Fruit fly (Drosophila melanogaster): Measurements from ENCODE around the gene CG31370.
A peak's percentile ranks its signal among the peaks of the same experiment; 100 is the strongest.

The CG31370 gene

dm6 chr3R:25335065-25335464, 32.8 kb downstream of the CG31370 start, which contains the start of the genes CG10669 and CG11902 (continued):
- TF ChIP-seq scrt (GFP tag; optimal IDR thresholded peaks at IDR 0.05) (peak; percentile 23), TFAM (GFP tag; optimal IDR thresholded peaks at IDR 0.05) (no peak), pzg (GFP tag; optimal IDR thresholded peaks at IDR 0.05) (peak; percentile 40), Ada2b (GFP tag; IDR thresholded peaks at IDR 0.05) (no peak), bigmax (GFP tag; optimal IDR thresholded peaks at IDR 0.05) (peak; percentile 3), CTCF (GFP tag; optimal IDR thresholded peaks at IDR 0.05) (no peak), ara (GFP tag; IDR thresholded peaks at IDR 0.05) (no peak), CG15269 (tag; optimal IDR thresholded peaks at IDR 0.05) (no peak), gfzf (GFP tag; optimal IDR thresholded peaks at IDR 0.05) (peak; percentile 47), Asciz (GFP tag; optimal IDR thresholded peaks at IDR 0.05) (no peak), YL-1 (GFP tag; optimal IDR thresholded peaks at IDR 0.05) (peak; percentile 8), CG1529 (GFP tag; optimal IDR thresholded peaks at IDR 0.05) (no peak), Dp (GFP tag; optimal IDR thresholded peaks at IDR 0.05) (peak; percentile 3), kah (GFP tag; optimal IDR thresholded peaks at IDR 0.05) (peak; percentile 14), MBD-R2 (GFP tag; IDR thresholded peaks at IDR 0.05) (peak; percentile 97), Bgb (GFP tag; IDR thresholded peaks at IDR 0.05; ENCODE audit: partially characterized antibody) (no peak), CG6854 (GFP tag; optimal IDR thresholded peaks at IDR 0.05) (no peak), Elba2 (GFP tag; optimal IDR thresholded peaks at IDR 0.05) (peak; percentile 18), vfl (GFP tag; optimal IDR thresholded peaks at IDR 0.05) (no peak), ci (GFP tag; IDR thresholded peaks at IDR 0.05) (0 out of 3 replicates have a peak, but pooled peaks have one; percentile 9), CG12299 (tag; optimal IDR thresholded peaks at IDR 0.05) (no peak), CG6791 (GFP tag; IDR thresholded peaks at IDR 0.05; ENCODE audit: partially characterized antibody) (0 out of 3 replicates have a peak, but pooled peaks have one; percentile 23), salm (tag; optimal IDR thresholded peaks at IDR 0.05) (no peak), Poxn (GFP tag; IDR thresholded peaks at IDR 0.05) (no peak), MESR4 (GFP tag; optimal IDR thresholded peaks at IDR 0.05) (peak; percentile 39), inv (GFP tag; IDR thresholded peaks at IDR 0.05; ENCODE audit: partially characterized antibody) (no peak), Sin3A (optimal IDR thresholded peaks at IDR 0.05) (peak; percentile 3), unc-4 (GFP tag; IDR thresholded peaks at IDR 0.05; ENCODE audit: partially characterized antibody) (0 out of 2 replicates have a peak, but pooled peaks have one; percentile 14), CG17361 (GFP tag; IDR thresholded peaks at IDR 0.05) (no peak), sna (GFP tag; IDR thresholded peaks at IDR 0.05; ENCODE audit: partially characterized antibody) (peak; percentile 41; the same call in 1 of the 2 replicates), CG2678 (tag; optimal IDR thresholded peaks at IDR 0.05) (no peak), Bdp1 (GFP tag; optimal IDR thresholded peaks at IDR 0.05) (no peak), chinmo (GFP tag; IDR thresholded peaks at IDR 0.05; ENCODE audit: partially characterized antibody) (peak; percentile 50; the same call in 1 of the 4 replicates), CG14667 (GFP tag; IDR thresholded peaks at IDR 0.05) (no peak), CG13287 (GFP tag; IDR thresholded peaks at IDR 0.05; ENCODE audit: partially characterized antibody) (peak; percentile 26; the same call in 1 of the 2 replicates), CG10267 (tag; optimal IDR thresholded peaks at IDR 0.05) (peak; percentile 91), CG10321 (GFP tag; IDR thresholded peaks at IDR 0.05) (no peak)

DNA sequence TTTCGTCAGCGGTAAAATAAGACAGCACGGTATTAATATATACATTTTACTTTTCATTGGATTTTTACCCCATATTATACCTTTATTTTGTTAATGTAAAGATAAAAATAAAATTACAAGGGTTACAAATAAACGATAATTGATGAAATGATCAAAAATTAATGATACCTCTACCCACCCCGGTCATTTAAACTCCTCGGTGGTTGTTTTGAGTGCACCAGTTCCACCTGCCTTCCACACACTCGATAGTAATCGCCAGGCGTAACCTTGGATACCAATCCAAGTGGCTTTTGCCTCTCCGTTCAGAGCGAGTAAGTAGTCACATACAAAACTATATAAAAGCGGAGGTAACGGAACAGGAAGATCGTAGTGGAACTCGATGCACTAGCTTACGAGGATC, 37.7 kb downstream of the CG31370 start, which contains the start of gene rha:
Gene rha (plus strand): TSS at position 301 of the 400 bp plus-strand sequence.
- TF ChIP-seq Camta (GFP tag; optimal IDR thresholded peaks at IDR 0.05) (no peak), dmrt11E (tag; optimal IDR thresholded peaks at IDR 0.05) (no peak), NK7.1 (GFP tag; optimal IDR thresholded peaks at IDR 0.05) (no peak), mam (GFP tag; optimal IDR thresholded peaks at IDR 0.05) (no peak), dm (GFP tag; optimal IDR thresholded peaks at IDR 0.05) (no peak), CG34376 (GFP tag; optimal IDR thresholded peaks at IDR 0.05) (no peak), CG12942 (GFP tag; optimal IDR thresholded peaks at IDR 0.05) (no peak), Sry-δ (GFP tag; optimal IDR thresholded peaks at IDR 0.05) (no peak), CG13123 (GFP tag; optimal IDR thresholded peaks at IDR 0.05) (no peak), crol (GFP tag; IDR thresholded peaks at IDR 0.05) (no peak), vvl (GFP tag; IDR thresholded peaks at IDR 0.05) (no peak), Poxn (GFP tag; IDR thresholded peaks at IDR 0.05) (no peak)

Measured in whole organism, embryonic.